Fruit fly (Drosophila melanogaster): Measurements from ENCODE around the gene CG7024.

DNA sequence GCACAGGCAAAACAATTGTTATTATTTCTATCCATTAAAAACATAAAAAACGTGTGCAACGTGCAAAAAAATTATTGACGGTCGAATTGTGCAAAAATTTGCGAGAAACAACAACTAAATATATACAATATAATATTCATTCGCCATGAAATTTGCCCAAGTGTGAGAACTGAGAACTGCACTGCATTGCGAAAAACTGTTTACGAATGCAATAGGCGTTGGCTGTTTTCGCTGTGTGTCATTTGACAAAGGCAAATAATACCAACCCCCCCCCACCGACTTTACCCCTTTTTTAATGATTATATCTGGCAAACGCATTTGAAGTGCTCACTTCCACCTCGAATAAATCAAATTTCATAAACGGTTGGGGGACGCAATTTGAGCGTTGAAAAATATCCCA lies 30.1 kb upstream of the CG7024 start:
- TF ChIP-seq CG8478 (optimal IDR thresholded peaks at IDR 0.05) (no peak), CTCF (optimal IDR thresholded peaks at IDR 0.05) (no peak)

Measured in S2 (cell line).